Worm (Caenorhabditis elegans): Measurements from ENCODE around the gene R09D1.12.

ce11 chrII:9477567-9477966 lies 25.5 kb upstream of the R09D1.12 start, which contains the start of gene chil-27:
- TF ChIP-seq zag-1 (tag; optimal IDR thresholded peaks at IDR 0.05), result no peak
- TF ChIP-seq ama-1 (optimal IDR thresholded peaks at IDR 0.05), result no peak
- TF ChIP-seq mdl-1 (tag; optimal IDR thresholded peaks at IDR 0.05), result no peak
- no peak for TF ChIP-seq unc-62 (GFP tag; optimal IDR thresholded peaks at IDR 0.05)

Measured in whole organism, L2 larva.